Fruit fly (Drosophila melanogaster): Measurements from ENCODE around the gene ND-SGDH.

ND-SGDH gene

dm6 chr3L:12138113-12138899 is at the start of gene ND-SGDH, which contains the start of gene RhoGAP68F:
Gene ND-SGDH, minus strand, starts transcription at chr3L:12138584.
Gene RhoGAP68F, plus strand, starts transcription at chr3L:12138868.
- no peak for TF ChIP-seq D1 (tag; optimal IDR thresholded peaks at IDR 0.05)
- TF ChIP-seq CG12605 (GFP tag; IDR thresholded peaks at IDR 0.05): no peak
- TF ChIP-seq gl (tag; optimal IDR thresholded peaks at IDR 0.05): no peak
- no peak for TF ChIP-seq Pif1A (GFP tag; optimal IDR thresholded peaks at IDR 0.05)
- TF ChIP-seq CG34367 (tag; optimal IDR thresholded peaks at IDR 0.05): peak; percentile 53
- peak; percentile 48 for TF ChIP-seq CG17806 (tag; optimal IDR thresholded peaks at IDR 0.05)
- TF ChIP-seq CG32121 (GFP tag; IDR thresholded peaks at IDR 0.05): peak; percentile 45; the same call in 1 of the 2 replicates
- TF ChIP-seq CG13204 (GFP tag; optimal IDR thresholded peaks at IDR 0.05): no peak
- TF ChIP-seq Ets98B (GFP tag; IDR thresholded peaks at IDR 0.05): peak; percentile 53; the same call in 1 of the 2 replicates
- TF ChIP-seq CG8301 (tag; optimal IDR thresholded peaks at IDR 0.05): peak; percentile 53
- TF ChIP-seq Pif1B (GFP tag; optimal IDR thresholded peaks at IDR 0.05): peak; percentile 40
- TF ChIP-seq CG4496 (GFP tag; IDR thresholded peaks at IDR 0.05): 0 out of 3 replicates have a peak, but pooled peaks have one; percentile 36
- TF ChIP-seq CG15710 (tag; optimal IDR thresholded peaks at IDR 0.05): peak; percentile 76
- TF ChIP-seq rn (GFP tag; IDR thresholded peaks at IDR 0.05): no peak
- TF ChIP-seq fd96Ca (GFP tag; IDR thresholded peaks at IDR 0.05): no peak; the same call in 2 of the 3 replicates
- peak; percentile 54 for TF ChIP-seq CG9948 (tag; optimal IDR thresholded peaks at IDR 0.05)
- peak; percentile 67 for TF ChIP-seq Snoo (tag; optimal IDR thresholded peaks at IDR 0.05)
- peak; percentile 75 for TF ChIP-seq CG8159 (tag; optimal IDR thresholded peaks at IDR 0.05)
- 0 out of 2 replicates have a peak, but pooled peaks have one; percentile 20 for TF ChIP-seq CG10348 (GFP tag; IDR thresholded peaks at IDR 0.05)
- TF ChIP-seq CG14655 (GFP tag; optimal IDR thresholded peaks at IDR 0.05): no peak
- TF ChIP-seq EcR (GFP tag; optimal IDR thresholded peaks at IDR 0.05): no peak

dm6 chr3L:12185336-12185735 is 47.0 kb upstream of the ND-SGDH start:
- no peak for TF ChIP-seq CG13204 (GFP tag; optimal IDR thresholded peaks at IDR 0.05)
- no peak for TF ChIP-seq CG10348 (GFP tag; IDR thresholded peaks at IDR 0.05)
- TF ChIP-seq Snoo (tag; optimal IDR thresholded peaks at IDR 0.05): no peak
- TF ChIP-seq CG9948 (tag; optimal IDR thresholded peaks at IDR 0.05): no peak
- TF ChIP-seq rn (GFP tag; IDR thresholded peaks at IDR 0.05): no peak
- TF ChIP-seq EcR (GFP tag; optimal IDR thresholded peaks at IDR 0.05): no peak
- TF ChIP-seq CG15710 (tag; optimal IDR thresholded peaks at IDR 0.05): no peak
- TF ChIP-seq CG17806 (tag; optimal IDR thresholded peaks at IDR 0.05): no peak
- TF ChIP-seq CG4496 (GFP tag; IDR thresholded peaks at IDR 0.05): no peak
- no peak for TF ChIP-seq Pif1B (GFP tag; optimal IDR thresholded peaks at IDR 0.05)
- TF ChIP-seq CG14655 (GFP tag; optimal IDR thresholded peaks at IDR 0.05): no peak

DNA sequence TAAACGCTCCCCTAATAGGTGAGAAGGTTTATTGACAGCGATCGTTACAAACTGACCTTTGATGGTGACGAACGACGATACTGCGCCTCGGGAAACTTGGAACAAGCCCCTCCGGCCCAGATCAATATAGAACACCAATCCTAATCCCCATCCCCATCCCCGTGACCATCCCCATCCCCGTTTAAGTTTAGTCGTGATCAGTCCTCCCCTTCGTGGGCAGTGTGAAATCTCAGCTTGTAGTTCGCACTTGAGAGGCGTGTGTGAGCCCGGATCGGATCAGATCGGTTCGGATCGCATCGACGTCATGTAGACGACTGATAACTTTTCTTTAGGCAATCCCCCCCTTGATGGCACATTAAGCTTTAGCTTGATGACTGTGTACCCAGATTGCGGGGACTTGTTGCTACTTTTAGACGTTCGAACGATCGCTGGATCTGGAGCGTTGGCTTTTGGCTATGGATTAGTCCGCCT is 46.2 kb upstream of the ND-SGDH start, which contains the start of gene Miox:
Miox (plus strand) TSS at position 421 of the 471 bp plus-strand sequence.
- TF ChIP-seq CG9948 (tag; optimal IDR thresholded peaks at IDR 0.05) (no peak), CG32121 (GFP tag; IDR thresholded peaks at IDR 0.05) (no peak), rn (GFP tag; IDR thresholded peaks at IDR 0.05) (no peak), Snoo (tag; optimal IDR thresholded peaks at IDR 0.05) (no peak), CG17806 (tag; optimal IDR thresholded peaks at IDR 0.05) (no peak), CG14655 (GFP tag; optimal IDR thresholded peaks at IDR 0.05) (no peak), CG8159 (tag; optimal IDR thresholded peaks at IDR 0.05) (no peak), EcR (GFP tag; optimal IDR thresholded peaks at IDR 0.05) (no peak), Pif1B (GFP tag; optimal IDR thresholded peaks at IDR 0.05) (no peak), CG4496 (GFP tag; IDR thresholded peaks at IDR 0.05) (no peak), CG15710 (tag; optimal IDR thresholded peaks at IDR 0.05) (no peak)

DNA sequence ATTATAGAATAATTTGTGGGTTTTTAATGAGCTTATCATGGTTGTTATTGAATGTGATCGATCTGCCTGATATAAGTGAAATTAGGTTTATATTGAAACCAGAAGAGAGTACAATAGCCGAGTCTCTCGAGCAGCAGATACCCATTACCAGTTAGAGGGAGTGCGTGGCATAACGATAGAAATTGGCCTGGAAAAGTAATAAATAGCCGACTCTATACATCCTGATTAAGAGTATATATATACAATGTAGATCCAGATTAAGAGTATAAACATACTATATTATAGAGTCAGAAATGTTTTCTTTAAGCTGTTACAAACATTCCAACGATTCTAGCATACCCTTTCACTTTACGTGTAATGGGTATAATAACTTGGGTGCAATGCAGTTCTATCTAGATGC is 45.6 kb upstream of the ND-SGDH start:
- TF ChIP-seq Pif1A (GFP tag; optimal IDR thresholded peaks at IDR 0.05) (no peak), CG15710 (tag; optimal IDR thresholded peaks at IDR 0.05) (no peak), Ets98B (GFP tag; IDR thresholded peaks at IDR 0.05) (no peak), gl (tag; optimal IDR thresholded peaks at IDR 0.05) (no peak), Snoo (tag; optimal IDR thresholded peaks at IDR 0.05) (no peak), CG17806 (tag; optimal IDR thresholded peaks at IDR 0.05) (no peak), CG12605 (GFP tag; IDR thresholded peaks at IDR 0.05) (no peak), CG13204 (GFP tag; optimal IDR thresholded peaks at IDR 0.05) (no peak), fd96Ca (GFP tag; IDR thresholded peaks at IDR 0.05) (no peak)

DNA sequence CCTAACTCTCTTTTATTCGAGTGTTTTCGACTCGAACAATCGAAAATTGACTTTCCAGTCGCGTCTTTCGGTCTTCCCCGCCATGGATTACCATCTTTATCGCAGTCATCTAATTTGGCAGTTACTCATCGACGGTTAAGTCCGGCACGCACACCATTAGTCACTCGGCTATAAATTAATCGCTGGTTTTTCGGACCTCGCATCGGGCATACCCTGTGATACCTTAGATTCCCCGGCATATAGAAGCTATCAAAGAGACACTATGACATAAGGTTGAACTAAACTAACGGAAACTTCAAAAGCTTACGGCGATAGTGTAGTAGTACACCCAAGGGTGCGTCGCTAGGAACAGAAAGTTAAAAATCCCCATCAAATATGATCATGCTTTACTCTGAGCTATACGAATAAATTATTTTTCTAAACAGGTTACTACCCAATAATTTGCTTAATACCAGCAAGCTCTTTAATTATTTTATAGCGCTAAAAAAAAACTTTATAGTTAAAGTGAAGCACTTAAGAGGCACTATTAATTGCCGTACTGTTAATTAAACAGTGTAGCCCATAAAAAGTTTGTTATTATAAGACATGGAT is 40.6 kb upstream of the ND-SGDH start:
- TF ChIP-seq rn (GFP tag; IDR thresholded peaks at IDR 0.05) (no peak), CG15710 (tag; optimal IDR thresholded peaks at IDR 0.05) (no peak), CG13204 (GFP tag; optimal IDR thresholded peaks at IDR 0.05) (no peak), CG34367 (tag; optimal IDR thresholded peaks at IDR 0.05) (no peak), fd96Ca (GFP tag; IDR thresholded peaks at IDR 0.05) (no peak), EcR (GFP tag; optimal IDR thresholded peaks at IDR 0.05) (no peak), CG12605 (GFP tag; IDR thresholded peaks at IDR 0.05) (no peak), Pif1A (GFP tag; optimal IDR thresholded peaks at IDR 0.05) (no peak), CG9948 (tag; optimal IDR thresholded peaks at IDR 0.05) (no peak), D1 (tag; optimal IDR thresholded peaks at IDR 0.05) (no peak), Ets98B (GFP tag; IDR thresholded peaks at IDR 0.05) (no peak), CG14655 (GFP tag; optimal IDR thresholded peaks at IDR 0.05) (no peak)

All from whole organism, pupa.